In genomic region chrIII:5568265-5568664, ce11 we compare ENCODE assay signal across 3 worm cellular contexts.
TF ChIP-seq lines count a peak whose summit lies in the region.

No protein-coding gene starts in this region.

TF ChIP-seq in whole organism, L4 larva, 104 proteins besides CTCF, POLR2A, EP300 and RAD21:
- TF ChIP-seq mes-2 (tag; optimal IDR thresholded peaks at IDR 0.05; lab: Kevin White, UChicago; ENCODE audit: poor library complexity, severe bottlenecking) (no peak), egl-43 (GFP tag; IDR thresholded peaks at IDR 0.05; lab: Robert Waterston, UW) (peak; percentile 55; the same call in 1 of the 2 replicates), arid-1 (GFP tag; conservative IDR thresholded peaks at IDR 0.05; lab: Robert Waterston, UW) (0 out of 2 replicates have a peak, but pooled peaks have one; percentile 35)

TF ChIP-seq in whole organism, midembryonic, 9 proteins besides CTCF, POLR2A, EP300 and RAD21:
- TF ChIP-seq ztf-23 (GFP tag; IDR thresholded peaks at IDR 0.05; lab: Robert Waterston, UW), result no peak
- TF ChIP-seq ztf-29 (GFP tag; IDR thresholded peaks at IDR 0.05; lab: Robert Waterston, UW), result no peak
- TF ChIP-seq tab-1 (GFP tag; IDR thresholded peaks at IDR 0.05; lab: Robert Waterston, UW), result 0 out of 2 replicates have a peak, but pooled peaks have one; percentile 59
- no peak for TF ChIP-seq flt-1 (GFP tag; IDR thresholded peaks at IDR 0.05; lab: Robert Waterston, UW)
- TF ChIP-seq T22C8.4 (GFP tag; IDR thresholded peaks at IDR 0.05; lab: Robert Waterston, UW), result no peak
- TF ChIP-seq med-1 (GFP tag; optimal IDR thresholded peaks at IDR 0.05; lab: Kevin White, UChicago; ENCODE audit: insufficient read depth), result no peak
- no peak for TF ChIP-seq klf-2 (GFP tag; conservative IDR thresholded peaks at IDR 0.05; lab: Robert Waterston, UW)
- TF ChIP-seq ref-1 (GFP tag; conservative IDR thresholded peaks at IDR 0.05; lab: Robert Waterston, UW), result no peak

TF ChIP-seq in whole organism, young adult, 124 proteins besides CTCF, POLR2A, EP300 and RAD21:
- TF ChIP-seq repo-1 (tag; optimal IDR thresholded peaks at IDR 0.05; lab: Kevin White, UChicago) (no peak), attf-3 (GFP tag; conservative IDR thresholded peaks at IDR 0.05; lab: Robert Waterston, UW) (no peak), F10E7.11 (tag; optimal IDR thresholded peaks at IDR 0.05; lab: Kevin White, UChicago) (no peak), aptf-3 (GFP tag; IDR thresholded peaks at IDR 0.05; lab: Robert Waterston, UW) (0 out of 2 replicates have a peak, but pooled peaks have one; percentile 12), fkh-3 (tag; optimal IDR thresholded peaks at IDR 0.05; lab: Kevin White, UChicago) (no peak), unc-62 (GFP tag; optimal IDR thresholded peaks at IDR 0.05; lab: Kevin White, UChicago) (no peak), hrde-1 (tag; optimal IDR thresholded peaks at IDR 0.05; lab: Kevin White, UChicago; ENCODE audit: borderline replicate concordance) (no peak), aptf-2 (GFP tag; conservative IDR thresholded peaks at IDR 0.05; lab: Robert Waterston, UW) (no peak), dpl-1 (GFP tag; optimal IDR thresholded peaks at IDR 0.05; lab: Kevin White, UChicago) (no peak)
